Worm (Caenorhabditis elegans) whole organism, L4 larva: Measurements from ENCODE around the gene lgc-10.

ENCODE experiments used
- F26F4.8 ChIP-seq: fragments of 200-800 bp; sonication (Bioruptor generic); conservative IDR thresholded peaks from 2 replicates; pipeline ENCODE4 v1.3.6; 2022; ENCODE audit warnings: missing genetic modification characterization, missing compliant biosample characterization
- F49E8.2 ChIP-seq: sonication (generic microtip); optimal IDR thresholded peaks from 2 replicates; lab custom pipeline; 2016; ENCODE audit warnings: missing compliant biosample characterization, mild to moderate bottlenecking, missing genetic modification characterization, borderline replicate concordance
- Y105C5A.15 ChIP-seq: fragments of 200-800 bp; sonication (Bioruptor generic); IDR thresholded peaks from 2 replicates; pipeline ENCODE4 v1.3.6; 2022; ENCODE audit warnings: missing genetic modification characterization, missing compliant biosample characterization
- Y48G9A.11 ChIP-seq: fragments of 200-800 bp; sonication (Bioruptor generic); IDR thresholded peaks from 2 replicates; pipeline ENCODE4 v1.3.6; 2022; ENCODE audit warnings: missing genetic modification reagents, missing genetic modification characterization, missing compliant biosample characterization
- Y5F2A.4 ChIP-seq: fragments of 200-800 bp; sonication (Bioruptor generic); optimal IDR thresholded peaks from 2 replicates; lab custom pipeline; 2018; ENCODE audit warnings: mild to moderate bottlenecking, missing genetic modification characterization, missing compliant biosample characterization
- ZK337.2 ChIP-seq: fragments of 200-800 bp; sonication (Bioruptor generic); IDR thresholded peaks from 2 replicates; pipeline ENCODE4 v1.3.6; 2022; ENCODE audit warnings: missing genetic modification reagents, missing genetic modification characterization, missing compliant biosample characterization
- aha-1 ChIP-seq: fragments of 150-350 bp; peaks from one replicate; lab custom pipeline; 2014; ENCODE audit warnings: missing biosample characterization, missing genetic modification characterization
- aly-2 ChIP-seq: sonication (generic microtip); optimal IDR thresholded peaks from 2 replicates; lab custom pipeline; 2018; ENCODE audit warnings: missing biosample characterization, missing genetic modification characterization
- arid-1 ChIP-seq: fragments of 200-800 bp; sonication (Bioruptor generic); conservative IDR thresholded peaks from 2 replicates; pipeline ENCODE4 v1.3.6; 2022; ENCODE audit warnings: missing genetic modification reagents, missing genetic modification characterization, missing compliant biosample characterization
- attf-4 ChIP-seq: sonication (generic microtip); optimal IDR thresholded peaks from 3 replicates; lab custom pipeline; 2017; ENCODE audit warnings: missing biosample characterization, missing genetic modification characterization
- ceh-20 ChIP-seq: fragments of 200-800 bp; sonication (Bioruptor generic); IDR thresholded peaks from 2 replicates; pipeline ENCODE4 v1.3.6; 2022; ENCODE audit warnings: missing genetic modification reagents, missing genetic modification characterization, missing compliant biosample characterization
- ceh-44 ChIP-seq: fragments of 200-800 bp; sonication (Bioruptor generic); IDR thresholded peaks from 2 replicates; pipeline ENCODE4 v1.3.6; 2022; ENCODE audit warnings: missing genetic modification reagents, missing genetic modification characterization, missing compliant biosample characterization
- ces-1 ChIP-seq: fragments of 150-350 bp; sonication (generic microtip); optimal IDR thresholded peaks from 4 replicates; lab custom pipeline; 2014; ENCODE audit warnings: missing biosample characterization, missing genetic modification reagents, missing genetic modification characterization
- cey-2 ChIP-seq: sonication (generic microtip); optimal IDR thresholded peaks from 3 replicates; lab custom pipeline; 2017; ENCODE audit warnings: missing genetic modification characterization, mild to moderate bottlenecking, missing compliant biosample characterization, antibody characterized with exemption, borderline replicate concordance; ENCODE audit not compliant: insufficient read depth
- daf-16 ChIP-seq, 3 experiments: sonication (generic microtip); optimal IDR thresholded peaks; 2 replicates each; lab custom pipeline; 2016 to 2017; ENCODE audit warnings: missing genetic modification characterization in 3 of 3, missing genetic modification reagents in 3 of 3, mild to moderate bottlenecking in 2 of 3, missing compliant biosample characterization in 2 of 3, missing biosample characterization in 1 of 3, moderate library complexity in 1 of 3
- daf-8 ChIP-seq: fragments of 200-800 bp; sonication (Bioruptor generic); IDR thresholded peaks from 2 replicates; pipeline ENCODE4 v1.3.6; 2022; ENCODE audit warnings: missing genetic modification characterization, missing compliant biosample characterization
- dmd-9 ChIP-seq: fragments of 200-800 bp; sonication (Bioruptor generic); IDR thresholded peaks from 2 replicates; pipeline ENCODE4 v1.3.6; 2022; ENCODE audit warnings: missing genetic modification reagents, missing genetic modification characterization, missing compliant biosample characterization
- dpl-1 ChIP-seq: fragments of 150-350 bp; optimal IDR thresholded peaks from 2 replicates; lab custom pipeline; 2014; ENCODE audit warnings: missing biosample characterization, missing genetic modification reagents, missing genetic modification characterization
- egl-43 ChIP-seq: fragments of 200-800 bp; sonication (Bioruptor generic); IDR thresholded peaks from 2 replicates; pipeline ENCODE4 v1.3.6; 2022; ENCODE audit warnings: missing genetic modification reagents, missing genetic modification characterization, missing compliant biosample characterization
- gei-8 ChIP-seq: fragments of 200-800 bp; sonication (Bioruptor generic); optimal IDR thresholded peaks from 2 replicates; lab custom pipeline; 2018; ENCODE audit warnings: mild to moderate bottlenecking, missing genetic modification characterization, missing compliant biosample characterization
- hlh-11 ChIP-seq: fragments of 200-800 bp; sonication (Bioruptor generic); optimal IDR thresholded peaks from 2 replicates; lab custom pipeline; 2018; ENCODE audit warnings: mild to moderate bottlenecking, missing genetic modification characterization, missing compliant biosample characterization
- hlh-30 ChIP-seq: sonication (generic microtip); optimal IDR thresholded peaks from 2 replicates; lab custom pipeline; 2017; ENCODE audit warnings: antibody characterized with exemption, mild to moderate bottlenecking, missing genetic modification characterization, missing compliant biosample characterization; ENCODE audit not compliant: insufficient read depth
- hmg-1.1 ChIP-seq: fragments of 200-800 bp; sonication (Bioruptor generic); IDR thresholded peaks from 2 replicates; pipeline ENCODE4 v1.3.6; 2022; ENCODE audit warnings: missing genetic modification reagents, missing genetic modification characterization, missing compliant biosample characterization
- lim-7 ChIP-seq: fragments of 200-800 bp; sonication (Bioruptor generic); IDR thresholded peaks from 2 replicates; pipeline ENCODE4 v1.3.6; 2022; ENCODE audit warnings: missing genetic modification characterization, missing compliant biosample characterization
- lin-1 ChIP-seq: fragments of 200-800 bp; sonication (Bioruptor generic); IDR thresholded peaks from 2 replicates; pipeline ENCODE4 v1.3.6; 2022; ENCODE audit warnings: missing genetic modification reagents, missing genetic modification characterization, missing compliant biosample characterization
- lin-13 ChIP-seq: fragments of 150-350 bp; optimal IDR thresholded peaks from 2 replicates; lab custom pipeline; 2014; ENCODE audit warnings: missing biosample characterization, missing genetic modification reagents, missing genetic modification characterization
- lin-29 ChIP-seq: fragments of 200-800 bp; sonication (Bioruptor generic); IDR thresholded peaks from 2 replicates; pipeline ENCODE4 v1.3.6; 2022; ENCODE audit warnings: missing genetic modification reagents, missing genetic modification characterization, missing compliant biosample characterization
- lin-38 ChIP-seq: fragments of 200-800 bp; sonication (Bioruptor generic); IDR thresholded peaks from 2 replicates; pipeline ENCODE4 v1.3.6; 2022; ENCODE audit warnings: missing genetic modification reagents, missing genetic modification characterization, missing compliant biosample characterization
- lir-3 ChIP-seq: sonication (generic microtip); optimal IDR thresholded peaks from 2 replicates; lab custom pipeline; 2016; ENCODE audit warnings: mild to moderate bottlenecking, missing genetic modification characterization, missing compliant biosample characterization
- mdt-29 ChIP-seq: fragments of 200-800 bp; sonication (Bioruptor generic); IDR thresholded peaks from 2 replicates; pipeline ENCODE4 v1.3.6; 2022; ENCODE audit warnings: missing genetic modification reagents, missing genetic modification characterization, missing compliant biosample characterization
- mes-2 ChIP-seq: sonication (generic microtip); optimal IDR thresholded peaks from 2 replicates; lab custom pipeline; 2016; ENCODE audit warnings: missing genotype, mild to moderate bottlenecking, missing genetic modification characterization, missing compliant biosample characterization; ENCODE audit not compliant: poor library complexity, severe bottlenecking
- mxl-3 ChIP-seq: fragments of 200-800 bp; sonication (Bioruptor generic); optimal IDR thresholded peaks from 2 replicates; lab custom pipeline; 2018; ENCODE audit warnings: mild to moderate bottlenecking, missing genetic modification characterization, missing compliant biosample characterization
- nhr-237 ChIP-seq: sonication (generic microtip); optimal IDR thresholded peaks from 2 replicates; lab custom pipeline; 2017; ENCODE audit warnings: missing biosample characterization, missing genetic modification characterization
- nhr-25 ChIP-seq: sonication (generic microtip); optimal IDR thresholded peaks from 2 replicates; lab custom pipeline; 2017; ENCODE audit warnings: missing genetic modification characterization, mild to moderate bottlenecking, missing compliant biosample characterization, antibody characterized with exemption, moderate library complexity, borderline replicate concordance; ENCODE audit not compliant: insufficient read depth
- nhr-41 ChIP-seq: fragments of 200-800 bp; sonication (Bioruptor generic); IDR thresholded peaks from 2 replicates; pipeline ENCODE4 v1.3.6; 2022; ENCODE audit warnings: missing genetic modification reagents, missing genetic modification characterization, missing compliant biosample characterization
- nhr-42 ChIP-seq: fragments of 200-800 bp; sonication (Bioruptor generic); IDR thresholded peaks from 2 replicates; pipeline ENCODE4 v1.3.6; 2022; ENCODE audit warnings: missing genetic modification characterization, missing compliant biosample characterization
- nhr-48 ChIP-seq: sonication (generic microtip); optimal IDR thresholded peaks from 2 replicates; lab custom pipeline; 2016; ENCODE audit warnings: mild to moderate bottlenecking, missing genetic modification characterization, missing compliant biosample characterization
- nhr-77 ChIP-seq: fragments of 150-350 bp; optimal IDR thresholded peaks from 2 replicates; lab custom pipeline; 2014; ENCODE audit warnings: missing biosample characterization, missing genetic modification characterization
- pha-4 ChIP-seq, 2 experiments: fragments of 150-350 bp in 1 of 2; fragments of 200-800 bp in 1 of 2; sonication (Bioruptor generic) in 1 of 2; IDR thresholded peaks in 1 of 2; optimal IDR thresholded peaks in 1 of 2; 2 replicates each; pipeline versions ENCODE4 v1.3.6 to Lab custom; 2014 to 2022; ENCODE audit warnings: missing genetic modification characterization in 2 of 2, missing genetic modification reagents in 2 of 2, missing biosample characterization in 1 of 2, missing compliant biosample characterization in 1 of 2
- rbr-2 ChIP-seq: sonication (generic microtip); optimal IDR thresholded peaks from 2 replicates; lab custom pipeline; 2016; ENCODE audit warnings: missing genotype, missing genetic modification characterization, missing compliant biosample characterization
- saeg-2 ChIP-seq: fragments of 200-800 bp; sonication (Bioruptor generic); IDR thresholded peaks from 2 replicates; pipeline ENCODE4 v1.3.6; 2022; ENCODE audit warnings: missing genetic modification reagents, missing genetic modification characterization, missing compliant biosample characterization
- sdz-12 ChIP-seq: fragments of 200-800 bp; sonication (Bioruptor generic); optimal IDR thresholded peaks from 2 replicates; lab custom pipeline; 2018; ENCODE audit warnings: mild to moderate bottlenecking, missing genetic modification characterization, missing compliant biosample characterization
- snpc-4 ChIP-seq: fragments of 150-350 bp; optimal IDR thresholded peaks from 2 replicates; lab custom pipeline; 2014; ENCODE audit warnings: missing biosample characterization, missing genetic modification characterization
- spr-1 ChIP-seq: sonication (generic microtip); optimal IDR thresholded peaks from 2 replicates; lab custom pipeline; 2016; ENCODE audit warnings: mild to moderate bottlenecking, missing genetic modification characterization, missing compliant biosample characterization
- unc-130 ChIP-seq: sonication (generic microtip); optimal IDR thresholded peaks from 2 replicates; lab custom pipeline; 2016; ENCODE audit warnings: missing genetic modification reagents, missing genetic modification characterization, missing compliant biosample characterization
- unc-39 ChIP-seq: sonication (generic microtip); optimal IDR thresholded peaks from 2 replicates; lab custom pipeline; 2017; ENCODE audit warnings: missing biosample characterization, missing genetic modification characterization
- zfp-3 ChIP-seq: fragments of 200-800 bp; sonication (Bioruptor generic); conservative IDR thresholded peaks from 2 replicates; pipeline ENCODE4 v1.3.6; 2022; ENCODE audit warnings: missing genetic modification reagents, missing genetic modification characterization, missing compliant biosample characterization
- ztf-7 ChIP-seq: fragments of 150-350 bp; optimal IDR thresholded peaks from 2 replicates; lab custom pipeline; 2014; ENCODE audit warnings: missing biosample characterization, missing genetic modification characterization

Gene lgc-10

DNA sequence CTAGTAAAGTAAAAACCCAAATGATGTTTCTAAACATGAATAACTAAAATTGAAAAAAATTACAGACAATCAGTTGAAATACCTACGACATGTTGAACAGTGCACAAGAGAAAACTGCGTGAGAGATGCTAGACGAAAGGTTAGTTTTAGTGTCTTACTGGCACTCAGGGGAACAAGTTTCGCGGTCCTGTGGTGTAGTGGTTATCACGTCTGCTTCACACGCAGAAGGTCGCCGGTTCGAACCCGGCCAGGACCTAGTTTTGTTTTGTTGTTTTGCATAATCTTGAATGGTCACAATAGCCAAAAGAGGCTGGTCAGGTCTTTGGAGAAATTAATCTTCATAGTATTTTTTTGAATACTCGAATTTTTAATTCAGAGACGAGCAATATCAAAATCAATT lies 23.6 kb upstream of the lgc-10 start:
- TF ChIP-seq lim-7 (GFP tag; lab: Robert Waterston, UW) (peak; percentile 93), unc-130 (peak; percentile 30), aly-2 (tag; lab: Kevin White, UChicago) (no peak), ceh-44 (GFP tag; lab: Robert Waterston, UW) (peak; percentile 47; the same call in 1 of the 2 replicates), Y5F2A.4 (GFP tag; lab: Kevin White, UChicago) (peak; percentile 13), aha-1 (tag; lab: Kevin White, UChicago) (peak; percentile 93), lin-29 (GFP tag; lab: Robert Waterston, UW) (peak; percentile 24; the same call in 1 of the 2 replicates), dpl-1 (GFP tag; lab: Kevin White, UChicago) (peak; percentile 32), rbr-2 (tag; lab: Kevin White, UChicago) (peak; percentile 55), zfp-3 (GFP tag; lab: Robert Waterston, UW) (peak; percentile 67; the same call in 1 of the 2 replicates), gei-8 (peak; percentile 32), cey-2 (tag; lab: Kevin White, UChicago) (no peak), nhr-77 (peak; percentile 32), hmg-1.1 (GFP tag; lab: Robert Waterston, UW) (peak; percentile 74), ztf-7 (tag; lab: Kevin White, UChicago) (peak; percentile 8), ZK337.2 (GFP tag; lab: Robert Waterston, UW) (peak; percentile 78), egl-43 (GFP tag; lab: Robert Waterston, UW) (no peak), daf-8 (no peak), lin-1 (GFP tag; lab: Robert Waterston, UW) (peak; percentile 88), nhr-48 (tag; lab: Kevin White, UChicago) (peak; percentile 6), mxl-3 (GFP tag; lab: Kevin White, UChicago) (peak; percentile 44), nhr-25 (tag; lab: Kevin White, UChicago) (no peak), saeg-2 (GFP tag; lab: Robert Waterston, UW) (no peak), unc-39 (tag; lab: Kevin White, UChicago) (no peak), attf-4 (tag; lab: Kevin White, UChicago) (no peak), dmd-9 (GFP tag; lab: Robert Waterston, UW) (peak; percentile 61; the same call in 1 of the 2 replicates), hlh-30 (tag; lab: Kevin White, UChicago) (peak; percentile 36), arid-1 (peak; percentile 93), pha-4 (GFP tag; IDR thresholded peaks at IDR 0.05; lab: Robert Waterston, UW) (peak; percentile 87; the same call in 1 of the 2 replicates), pha-4 (tag; optimal IDR thresholded peaks at IDR 0.05; lab: Kevin White, UChicago) (no peak), sdz-12 (GFP tag; lab: Kevin White, UChicago) (no peak), ces-1 (GFP tag; lab: Kevin White, UChicago) (no peak), snpc-4 (tag; lab: Kevin White, UChicago) (no peak), lir-3 (tag; lab: Kevin White, UChicago) (peak; percentile 14), nhr-237 (tag; lab: Kevin White, UChicago) (no peak), daf-16 (GFP tag; optimal IDR thresholded peaks at IDR 0.05; lab: Kevin White, UChicago) (peak; percentile 12 to 83), daf-16 (tag; optimal IDR thresholded peaks at IDR 0.05; lab: Kevin White, UChicago) (peak; percentile 55), Y48G9A.11 (peak; percentile 60; the same call in 1 of the 2 replicates), mdt-29 (GFP tag; lab: Robert Waterston, UW) (peak; percentile 61; the same call in 1 of the 2 replicates), hlh-11 (tag; lab: Kevin White, UChicago) (no peak), nhr-42 (GFP tag; lab: Robert Waterston, UW) (peak; percentile 62; the same call in 1 of the 2 replicates), nhr-41 (peak; percentile 70), spr-1 (peak; percentile 54), Y105C5A.15 (peak; percentile 88), ceh-20 (GFP tag; lab: Robert Waterston, UW) (0 out of 2 replicates have a peak, but pooled peaks have one; percentile 24), F49E8.2 (tag; lab: Kevin White, UChicago) (peak; percentile 36), lin-13 (GFP tag; lab: Kevin White, UChicago) (peak; percentile 12), F26F4.8 (peak; percentile 87; the same call in 1 of the 2 replicates), mes-2 (peak; percentile 71), lin-38 (GFP tag; lab: Robert Waterston, UW) (peak; percentile 78)
